Worm (Caenorhabditis elegans) whole organism, early embryonic: ENCODE measurements around the gene srx-16.

Source experiments
- F13C5.2 ChIP-seq: sonication (generic microtip); optimal IDR thresholded peaks from 2 replicates; lab custom pipeline; 2017; ENCODE audit warnings: mild to moderate bottlenecking, missing genetic modification characterization, inconsistent platforms, missing compliant biosample characterization
- aly-1 ChIP-seq: sonication (generic microtip); optimal IDR thresholded peaks from 2 replicates; lab custom pipeline; 2016; ENCODE audit warnings: missing genetic modification characterization, missing compliant biosample characterization
- ama-1 ChIP-seq: fragments of 150-350 bp; optimal IDR thresholded peaks from 2 replicates; lab custom pipeline; 2014
- ceh-13 ChIP-seq: fragments of 200-800 bp; sonication (Bioruptor generic); optimal IDR thresholded peaks from 2 replicates; lab custom pipeline; 2018; ENCODE audit warnings: mild to moderate bottlenecking, missing genetic modification characterization, missing compliant biosample characterization
- ceh-36 ChIP-seq: sonication (generic microtip); optimal IDR thresholded peaks from 2 replicates; lab custom pipeline; 2016; ENCODE audit warnings: missing genetic modification characterization, inconsistent platforms, missing compliant biosample characterization
- ets-7 ChIP-seq: sonication (generic microtip); optimal IDR thresholded peaks from 2 replicates; lab custom pipeline; 2016; ENCODE audit warnings: missing genotype, missing genetic modification characterization, missing compliant biosample characterization
- flt-1 ChIP-seq: fragments of 200-800 bp; sonication (Bioruptor generic); IDR thresholded peaks from 2 replicates; pipeline ENCODE4 v1.3.6; 2022; ENCODE audit warnings: missing genetic modification characterization, missing compliant biosample characterization
- hmbx-1 ChIP-seq: sonication (generic microtip); optimal IDR thresholded peaks from 2 replicates; lab custom pipeline; 2016; ENCODE audit warnings: mild to moderate bottlenecking, missing genetic modification characterization, missing compliant biosample characterization
- hmg-4 ChIP-seq: fragments of 200-800 bp; sonication (Bioruptor generic); optimal IDR thresholded peaks from 2 replicates; lab custom pipeline; 2018; ENCODE audit warnings: mild to moderate bottlenecking, missing genetic modification characterization, missing compliant biosample characterization
- pes-1 ChIP-seq: fragments of 200-800 bp; sonication (Bioruptor generic); IDR thresholded peaks from 2 replicates; pipeline ENCODE4 v1.3.6; 2022; ENCODE audit warnings: missing genetic modification reagents, missing genetic modification characterization, missing compliant biosample characterization
- scrt-1 ChIP-seq: fragments of 200-800 bp; sonication (Bioruptor generic); IDR thresholded peaks from 2 replicates; pipeline ENCODE4 v1.3.6; 2022; ENCODE audit warnings: missing genetic modification characterization, missing compliant biosample characterization
- sea-1 ChIP-seq: fragments of 200-800 bp; sonication (Bioruptor generic); conservative IDR thresholded peaks from 2 replicates; pipeline ENCODE4 v1.3.6; 2022; ENCODE audit warnings: missing genetic modification characterization, missing compliant biosample characterization
- tbx-11 ChIP-seq: fragments of 200-800 bp; sonication (Bioruptor generic); IDR thresholded peaks from 2 replicates; pipeline ENCODE4 v1.3.6; 2022; ENCODE audit warnings: missing genetic modification characterization, missing compliant biosample characterization
- tra-4 ChIP-seq: sonication (generic microtip); optimal IDR thresholded peaks from 2 replicates; lab custom pipeline; 2017; ENCODE audit warnings: missing genetic modification characterization, missing compliant biosample characterization

- TF ChIP-seq scrt-1 (GFP tag; lab: Robert Waterston, UW) (no peak), sea-1 (GFP tag; lab: Robert Waterston, UW) (no peak), F13C5.2 (tag; lab: Kevin White, UChicago) (no peak), tra-4 (tag; lab: Kevin White, UChicago) (no peak), ama-1 (no peak), flt-1 (GFP tag; lab: Robert Waterston, UW) (no peak), hmbx-1 (tag; lab: Kevin White, UChicago) (no peak), pes-1 (no peak), aly-1 (no peak), ets-7 (tag; lab: Kevin White, UChicago) (no peak), ceh-36 (no peak), tbx-11 (GFP tag; lab: Robert Waterston, UW) (no peak), ceh-13 (GFP tag; lab: Kevin White, UChicago) (no peak), hmg-4 (GFP tag; lab: Kevin White, UChicago) (no peak)
These were observed 28.7 kb upstream of the srx-16 start, which contains the start of gene Y57E12B.4 for ce11 chrV:6947442-6947841.
